Fruit fly (Drosophila melanogaster): Measurements from ENCODE around the gene CG4842.

Gene CG4842

dm6 chr3L:16364182-16364581, 4.0 kb upstream of the CG4842 start (continued):
- peak; percentile 81 for TF ChIP-seq CG8119 (GFP tag; IDR thresholded peaks at IDR 0.05)
- TF ChIP-seq Sox15 (GFP tag; optimal IDR thresholded peaks at IDR 0.05) = peak; percentile 65
- peak; percentile 85 for TF ChIP-seq Smox (GFP tag; optimal IDR thresholded peaks at IDR 0.05)
- peak; percentile 81 for TF ChIP-seq CG9139 (GFP tag; optimal IDR thresholded peaks at IDR 0.05)
- TF ChIP-seq CG11902 (GFP tag; optimal IDR thresholded peaks at IDR 0.05) = peak; percentile 79
- peak; percentile 98 for TF ChIP-seq Eip78C (GFP tag)
- peak; percentile 82 for TF ChIP-seq CG16779 (tag; optimal IDR thresholded peaks at IDR 0.05)
- peak; percentile 45; the same call in 1 of the 2 replicates for TF ChIP-seq CG11294 (GFP tag; IDR thresholded peaks at IDR 0.05)
- peak; percentile 91 to 94 for TF ChIP-seq ss (GFP tag; optimal IDR thresholded peaks at IDR 0.05)
- peak; percentile 93 for TF ChIP-seq CG3032 (tag; optimal IDR thresholded peaks at IDR 0.05)
- TF ChIP-seq CG11762 (GFP tag; optimal IDR thresholded peaks at IDR 0.05; ENCODE audit: insufficient read depth) = peak; percentile 84
- TF ChIP-seq CG10669 (GFP tag; optimal IDR thresholded peaks at IDR 0.05) = peak; percentile 85
- no peak for TF ChIP-seq Gug (GFP tag; IDR thresholded peaks at IDR 0.05)
- TF ChIP-seq OdsH (GFP tag; optimal IDR thresholded peaks at IDR 0.05) = peak; percentile 87
- TF ChIP-seq fd85E (GFP tag; optimal IDR thresholded peaks at IDR 0.05) = peak; percentile 63
- peak; percentile 85 for TF ChIP-seq Sox102F (GFP tag; optimal IDR thresholded peaks at IDR 0.05)
- no peak for TF ChIP-seq fkh (GFP tag; optimal IDR thresholded peaks at IDR 0.05)
- TF ChIP-seq CG6163 (GFP tag; IDR thresholded peaks at IDR 0.05) = no peak; the same call in 1 of the 3 replicates
- TF ChIP-seq pdm3 (GFP tag; optimal IDR thresholded peaks at IDR 0.05) = peak; percentile 85
- TF ChIP-seq CG10631 (GFP tag; optimal IDR thresholded peaks at IDR 0.05) = peak; percentile 87
- peak; percentile 87 for TF ChIP-seq Sox14 (GFP tag; optimal IDR thresholded peaks at IDR 0.05)
- peak; percentile 94 for TF ChIP-seq svp (GFP tag)
- peak; percentile 39 for TF ChIP-seq CG4318 (GFP tag; optimal IDR thresholded peaks at IDR 0.05)
- TF ChIP-seq CG7368 (GFP tag; optimal IDR thresholded peaks at IDR 0.05) = peak; percentile 77
- TF ChIP-seq net (GFP tag; optimal IDR thresholded peaks at IDR 0.05) = peak; percentile 88
- TF ChIP-seq Eip93F (GFP tag; optimal IDR thresholded peaks at IDR 0.05) = peak; percentile 17
- TF ChIP-seq CG6276 (GFP tag; optimal IDR thresholded peaks at IDR 0.05) = peak; percentile 31
- peak; percentile 84 for TF ChIP-seq CG1621 (tag; optimal IDR thresholded peaks at IDR 0.05)
- no peak for TF ChIP-seq eg (GFP tag; IDR thresholded peaks at IDR 0.05)
- peak; percentile 64 for TF ChIP-seq CG6854 (GFP tag; optimal IDR thresholded peaks at IDR 0.05)
- peak; percentile 92 for TF ChIP-seq CG6808 (GFP tag; optimal IDR thresholded peaks at IDR 0.05)
- TF ChIP-seq CG8632 (GFP tag; optimal IDR thresholded peaks at IDR 0.05) = peak; percentile 90
- peak; percentile 92 for TF ChIP-seq CG3919 (GFP tag; optimal IDR thresholded peaks at IDR 0.05)
- peak; percentile 87 for TF ChIP-seq fd59A (GFP tag; optimal IDR thresholded peaks at IDR 0.05)

- TF ChIP-seq salr (GFP tag; optimal IDR thresholded peaks at IDR 0.05) (no peak), CG32006 (GFP tag; optimal IDR thresholded peaks at IDR 0.05) (no peak), Ets21C (GFP tag; optimal IDR thresholded peaks at IDR 0.05) (no peak), CG6854 (GFP tag; optimal IDR thresholded peaks at IDR 0.05) (no peak), spab (GFP tag; optimal IDR thresholded peaks at IDR 0.05) (no peak), CG10631 (GFP tag; optimal IDR thresholded peaks at IDR 0.05) (no peak), CG3919 (GFP tag; optimal IDR thresholded peaks at IDR 0.05) (no peak), net (GFP tag; optimal IDR thresholded peaks at IDR 0.05) (no peak), Sox14 (GFP tag; optimal IDR thresholded peaks at IDR 0.05) (no peak), Hr39 (GFP tag; optimal IDR thresholded peaks at IDR 0.05) (no peak), Ets96B (tag; optimal IDR thresholded peaks at IDR 0.05) (no peak), ss (GFP tag; optimal IDR thresholded peaks at IDR 0.05) (no peak)
These were observed 3.6 kb upstream of the CG4842 start, which contains the start of gene Cpr72Eb for dm6 chr3L:16364599-16364998. Gene Cpr72Eb (plus strand): TSS chr3L:16364899.
